Worm (Caenorhabditis elegans) whole organism, L4 larva: ENCODE results near the gene kvs-5.

Source experiments
- F37D6.2 ChIP-seq: sonication (generic microtip); optimal IDR thresholded peaks from 2 replicates; lab custom pipeline; 2016; ENCODE audit warnings: mild to moderate bottlenecking, missing genetic modification characterization, missing compliant biosample characterization
- Y48G9A.11 ChIP-seq: fragments of 200-800 bp; sonication (Bioruptor generic); IDR thresholded peaks from 2 replicates; pipeline ENCODE4 v1.3.6; 2022; ENCODE audit warnings: missing genetic modification reagents, missing genetic modification characterization, missing compliant biosample characterization
- aha-1 ChIP-seq: fragments of 150-350 bp; peaks from one replicate; lab custom pipeline; 2014; ENCODE audit warnings: missing biosample characterization, missing genetic modification characterization
- ama-1 ChIP-seq: fragments of 150-350 bp; optimal IDR thresholded peaks from 2 replicates; lab custom pipeline; 2014; ENCODE audit warnings: inconsistent platforms, mixed read lengths
- attf-4 ChIP-seq: sonication (generic microtip); optimal IDR thresholded peaks from 3 replicates; lab custom pipeline; 2017; ENCODE audit warnings: missing biosample characterization, missing genetic modification characterization
- ceh-28 ChIP-seq: fragments of 150-350 bp; optimal IDR thresholded peaks from 2 replicates; lab custom pipeline; 2014; ENCODE audit warnings: missing biosample characterization, missing genetic modification reagents, missing genetic modification characterization
- ces-1 ChIP-seq: fragments of 150-350 bp; sonication (generic microtip); optimal IDR thresholded peaks from 4 replicates; lab custom pipeline; 2014; ENCODE audit warnings: missing biosample characterization, missing genetic modification reagents, missing genetic modification characterization
- daf-12 ChIP-seq: fragments of 150-350 bp; optimal IDR thresholded peaks from 2 replicates; lab custom pipeline; 2014; ENCODE audit warnings: missing biosample characterization, missing genetic modification reagents, missing genetic modification characterization
- daf-16 ChIP-seq, 3 experiments: sonication (generic microtip); optimal IDR thresholded peaks; 2 replicates each; lab custom pipeline; 2016 to 2017; ENCODE audit warnings: missing genetic modification characterization in 3 of 3, missing genetic modification reagents in 3 of 3, mild to moderate bottlenecking in 2 of 3, missing compliant biosample characterization in 2 of 3, missing biosample characterization in 1 of 3, moderate library complexity in 1 of 3
- daf-8 ChIP-seq: fragments of 200-800 bp; sonication (Bioruptor generic); IDR thresholded peaks from 2 replicates; pipeline ENCODE4 v1.3.6; 2022; ENCODE audit warnings: missing genetic modification characterization, missing compliant biosample characterization
- dmd-6 ChIP-seq: fragments of 200-800 bp; sonication (Bioruptor generic); IDR thresholded peaks from 2 replicates; pipeline ENCODE4 v1.3.6; 2022; ENCODE audit warnings: missing genetic modification reagents, missing genetic modification characterization, missing compliant biosample characterization
- dmd-9 ChIP-seq: fragments of 200-800 bp; sonication (Bioruptor generic); IDR thresholded peaks from 2 replicates; pipeline ENCODE4 v1.3.6; 2022; ENCODE audit warnings: missing genetic modification reagents, missing genetic modification characterization, missing compliant biosample characterization
- duxl-1 ChIP-seq: sonication (generic microtip); optimal IDR thresholded peaks from 2 replicates; lab custom pipeline; 2016; ENCODE audit warnings: mild to moderate bottlenecking, missing genetic modification characterization, moderate library complexity, missing compliant biosample characterization; ENCODE audit not compliant: poor library complexity
- egl-27 ChIP-seq: sonication (generic microtip); optimal IDR thresholded peaks from 3 replicates; lab custom pipeline; 2017; ENCODE audit warnings: missing biosample characterization, missing genetic modification reagents, missing genetic modification characterization
- fkh-10 ChIP-seq: fragments of 150-350 bp; optimal IDR thresholded peaks from 2 replicates; lab custom pipeline; 2014; ENCODE audit warnings: missing biosample characterization, missing genetic modification reagents, missing genetic modification characterization
- fos-1 ChIP-seq: fragments of 150-350 bp; optimal IDR thresholded peaks from 2 replicates; lab custom pipeline; 2014; ENCODE audit warnings: missing biosample characterization, missing genetic modification characterization
- gei-8 ChIP-seq: fragments of 200-800 bp; sonication (Bioruptor generic); optimal IDR thresholded peaks from 2 replicates; lab custom pipeline; 2018; ENCODE audit warnings: mild to moderate bottlenecking, missing genetic modification characterization, missing compliant biosample characterization
- hlh-11 ChIP-seq: fragments of 200-800 bp; sonication (Bioruptor generic); optimal IDR thresholded peaks from 2 replicates; lab custom pipeline; 2018; ENCODE audit warnings: mild to moderate bottlenecking, missing genetic modification characterization, missing compliant biosample characterization
- hmg-1.1 ChIP-seq: fragments of 200-800 bp; sonication (Bioruptor generic); IDR thresholded peaks from 2 replicates; pipeline ENCODE4 v1.3.6; 2022; ENCODE audit warnings: missing genetic modification reagents, missing genetic modification characterization, missing compliant biosample characterization
- lin-29 ChIP-seq: fragments of 200-800 bp; sonication (Bioruptor generic); IDR thresholded peaks from 2 replicates; pipeline ENCODE4 v1.3.6; 2022; ENCODE audit warnings: missing genetic modification reagents, missing genetic modification characterization, missing compliant biosample characterization
- lin-38 ChIP-seq: fragments of 200-800 bp; sonication (Bioruptor generic); IDR thresholded peaks from 2 replicates; pipeline ENCODE4 v1.3.6; 2022; ENCODE audit warnings: missing genetic modification reagents, missing genetic modification characterization, missing compliant biosample characterization
- lsy-2 ChIP-seq, 2 experiments: fragments of 150-350 bp in 1 of 2; sonication (generic microtip) in 1 of 2; optimal IDR thresholded peaks; 2 replicates each; lab custom pipeline; 2014 to 2017; ENCODE audit warnings: missing biosample characterization in 2 of 2, missing genetic modification characterization in 2 of 2
- madf-5 ChIP-seq, 2 experiments: fragments of 200-800 bp; sonication (Bioruptor generic); IDR thresholded peaks; 2 replicates each; pipeline ENCODE4 v1.3.6; 2022; ENCODE audit warnings: missing compliant biosample characterization in 2 of 2, missing genetic modification characterization in 2 of 2
- mdt-29 ChIP-seq: fragments of 200-800 bp; sonication (Bioruptor generic); IDR thresholded peaks from 2 replicates; pipeline ENCODE4 v1.3.6; 2022; ENCODE audit warnings: missing genetic modification reagents, missing genetic modification characterization, missing compliant biosample characterization
- mes-2 ChIP-seq: sonication (generic microtip); optimal IDR thresholded peaks from 2 replicates; lab custom pipeline; 2016; ENCODE audit warnings: missing genotype, mild to moderate bottlenecking, missing genetic modification characterization, missing compliant biosample characterization; ENCODE audit not compliant: poor library complexity, severe bottlenecking
- mxl-2 ChIP-seq: fragments of 200-800 bp; sonication (Bioruptor generic); conservative IDR thresholded peaks from 2 replicates; pipeline ENCODE4 v1.3.6; 2022; ENCODE audit warnings: missing genetic modification reagents, missing genetic modification characterization, missing compliant biosample characterization
- nhr-237 ChIP-seq: sonication (generic microtip); optimal IDR thresholded peaks from 2 replicates; lab custom pipeline; 2017; ENCODE audit warnings: missing biosample characterization, missing genetic modification characterization
- nhr-25 ChIP-seq: sonication (generic microtip); optimal IDR thresholded peaks from 2 replicates; lab custom pipeline; 2017; ENCODE audit warnings: missing genetic modification characterization, mild to moderate bottlenecking, missing compliant biosample characterization, antibody characterized with exemption, moderate library complexity, borderline replicate concordance; ENCODE audit not compliant: insufficient read depth
- nhr-28 ChIP-seq: fragments of 150-350 bp; optimal IDR thresholded peaks from 2 replicates; lab custom pipeline; 2014; ENCODE audit warnings: missing biosample characterization, missing genetic modification characterization
- nhr-48 ChIP-seq: sonication (generic microtip); optimal IDR thresholded peaks from 2 replicates; lab custom pipeline; 2016; ENCODE audit warnings: mild to moderate bottlenecking, missing genetic modification characterization, missing compliant biosample characterization
- php-3 ChIP-seq: fragments of 200-800 bp; sonication (Bioruptor generic); IDR thresholded peaks from 2 replicates; pipeline ENCODE4 v1.3.6; 2022; ENCODE audit warnings: missing genetic modification reagents, missing genetic modification characterization, missing compliant biosample characterization
- unc-39 ChIP-seq: sonication (generic microtip); optimal IDR thresholded peaks from 2 replicates; lab custom pipeline; 2017; ENCODE audit warnings: missing biosample characterization, missing genetic modification characterization
- zfp-3 ChIP-seq: fragments of 200-800 bp; sonication (Bioruptor generic); conservative IDR thresholded peaks from 2 replicates; pipeline ENCODE4 v1.3.6; 2022; ENCODE audit warnings: missing genetic modification reagents, missing genetic modification characterization, missing compliant biosample characterization
- zip-2 ChIP-seq: fragments of 150-350 bp; optimal IDR thresholded peaks from 2 replicates; lab custom pipeline; 2014; ENCODE audit warnings: missing biosample characterization, missing genetic modification characterization
- ztf-11 ChIP-seq: fragments of 150-350 bp; optimal IDR thresholded peaks from 2 replicates; lab custom pipeline; 2014; ENCODE audit warnings: missing biosample characterization, missing genetic modification characterization

kvs-5 gene

ce11 chrIV:773580-773979 is 37.0 kb downstream of the kvs-5 start:
- no peak for TF ChIP-seq lin-29 (GFP tag; lab: Robert Waterston, UW)
- no peak for TF ChIP-seq duxl-1 (tag; lab: Kevin White, UChicago)
- no peak for TF ChIP-seq mdt-29 (GFP tag; lab: Robert Waterston, UW)
- TF ChIP-seq daf-16 (GFP tag; optimal IDR thresholded peaks at IDR 0.05; lab: Kevin White, UChicago): no peak
- no peak for TF ChIP-seq daf-16 (tag; optimal IDR thresholded peaks at IDR 0.05; lab: Kevin White, UChicago)

ce11 chrIV:778484-778883 is 41.9 kb downstream of the kvs-5 start, which contains the start of gene ugt-52:
Gene ugt-52, plus strand, starts transcription at chrIV:778784.
- TF ChIP-seq fkh-10 (GFP tag; lab: Kevin White, UChicago) (no peak), nhr-237 (tag; lab: Kevin White, UChicago) (no peak), fos-1 (tag; lab: Kevin White, UChicago) (no peak), daf-16 (GFP tag; optimal IDR thresholded peaks at IDR 0.05; lab: Kevin White, UChicago) (no peak), daf-16 (tag; optimal IDR thresholded peaks at IDR 0.05; lab: Kevin White, UChicago) (peak; percentile 41), egl-27 (tag; lab: Kevin White, UChicago) (no peak), F37D6.2 (no peak), nhr-28 (tag; lab: Kevin White, UChicago) (peak; percentile 12)

ce11 chrIV:782393-782792 is 45.8 kb downstream of the kvs-5 start:
- TF ChIP-seq daf-12 (tag; lab: Kevin White, UChicago) (no peak), ztf-11 (tag; lab: Kevin White, UChicago) (no peak), lsy-2 (tag; optimal IDR thresholded peaks at IDR 0.05; lab: Kevin White, UChicago) (no peak), dmd-6 (peak; percentile 39; the same call in 1 of the 2 replicates), unc-39 (no peak), dmd-9 (GFP tag; lab: Robert Waterston, UW) (no peak), hmg-1.1 (no peak), duxl-1 (tag; lab: Kevin White, UChicago) (no peak), daf-16 (GFP tag; optimal IDR thresholded peaks at IDR 0.05; lab: Kevin White, UChicago) (no peak), daf-16 (tag; optimal IDR thresholded peaks at IDR 0.05; lab: Kevin White, UChicago) (peak; percentile 81), zfp-3 (GFP tag; lab: Robert Waterston, UW) (no peak), fkh-10 (GFP tag; lab: Kevin White, UChicago) (no peak), lin-38 (GFP tag; lab: Robert Waterston, UW) (no peak), nhr-25 (tag; lab: Kevin White, UChicago) (no peak)

ce11 chrIV:787755-788154 is 51.2 kb downstream of the kvs-5 start, which contains the start of gene F56B3.6:
Gene F56B3.6, plus strand, starts transcription at chrIV:788055.
- TF ChIP-seq dmd-6: no peak
- no peak for TF ChIP-seq hmg-1.1
- TF ChIP-seq mes-2 (tag; lab: Kevin White, UChicago): no peak
- TF ChIP-seq nhr-48 (tag; lab: Kevin White, UChicago): no peak
- TF ChIP-seq fkh-10 (GFP tag; lab: Kevin White, UChicago): no peak
- TF ChIP-seq php-3 (GFP tag; lab: Robert Waterston, UW): no peak
- TF ChIP-seq daf-8 (GFP tag; lab: Robert Waterston, UW): no peak
- no peak for TF ChIP-seq ces-1
- TF ChIP-seq zip-2 (tag; lab: Kevin White, UChicago): no peak
- no peak for TF ChIP-seq ceh-28 (tag; lab: Kevin White, UChicago)
- no peak for TF ChIP-seq mxl-2 (GFP tag; lab: Robert Waterston, UW)
- no peak for TF ChIP-seq hlh-11 (tag; lab: Kevin White, UChicago)
- no peak for TF ChIP-seq gei-8 (GFP tag; lab: Kevin White, UChicago)
- TF ChIP-seq attf-4 (tag; lab: Kevin White, UChicago): no peak

- no peak for TF ChIP-seq madf-5 (GFP tag; IDR thresholded peaks at IDR 0.05; lab: Robert Waterston, UW)
- TF ChIP-seq lin-38 (GFP tag; lab: Robert Waterston, UW): peak; percentile 57
- TF ChIP-seq ceh-28 (tag; lab: Kevin White, UChicago): peak; percentile 17
- no peak for TF ChIP-seq nhr-28 (tag; lab: Kevin White, UChicago)
- peak; percentile 41; the same call in 1 of the 2 replicates for TF ChIP-seq Y48G9A.11 (GFP tag; lab: Robert Waterston, UW)
- TF ChIP-seq aha-1 (tag; lab: Kevin White, UChicago): peak; percentile 42
- TF ChIP-seq ama-1 (lab: Kevin White, UChicago): peak; percentile 20
- TF ChIP-seq, all 104 proteins: peak for 5
These were observed 57.7 kb downstream of the kvs-5 start, which contains the start of gene F56B3.4 for ce11 chrIV:794275-794674. Gene F56B3.4, minus strand, starts transcription at chrIV:794275.
